Fruit fly (Drosophila melanogaster): ENCODE data around the gene alphaTub84B.

dm6 chr3R:7076293-7076981 is 10.0 kb upstream of the alphaTub84B start:
- TF ChIP-seq usp (GFP tag; optimal IDR thresholded peaks at IDR 0.05) (no peak), Myc (optimal IDR thresholded peaks at IDR 0.05) (no peak), Dfd (GFP tag; optimal IDR thresholded peaks at IDR 0.05) (no peak), OdsH (GFP tag; optimal IDR thresholded peaks at IDR 0.05) (no peak), Hr78 (GFP tag; optimal IDR thresholded peaks at IDR 0.05) (no peak), h (GFP tag; optimal IDR thresholded peaks at IDR 0.05) (no peak), Hnf4 (GFP tag; optimal IDR thresholded peaks at IDR 0.05) (no peak), brk (GFP tag; optimal IDR thresholded peaks at IDR 0.05) (no peak)
